Worm (Caenorhabditis elegans): Measurements from ENCODE around the gene npp-22.

- TF ChIP-seq bed-1 (GFP tag; IDR thresholded peaks at IDR 0.05) (0 out of 2 replicates have a peak, but pooled peaks have one; percentile 42), ztf-25 (GFP tag; IDR thresholded peaks at IDR 0.05) (peak; percentile 87), Y95B8A.8 (GFP tag; IDR thresholded peaks at IDR 0.05) (peak; percentile 85; the same call in 1 of the 2 replicates), unc-130 (GFP tag; optimal IDR thresholded peaks at IDR 0.05) (peak; percentile 77), egl-44 (GFP tag; IDR thresholded peaks at IDR 0.05) (peak; percentile 96), lin-26 (GFP tag; IDR thresholded peaks at IDR 0.05) (peak; percentile 97), pha-4 (tag; optimal IDR thresholded peaks at IDR 0.05) (no peak), Y79H2A.3 (GFP tag; conservative IDR thresholded peaks at IDR 0.05) (peak; percentile 47; the same call in 1 of the 2 replicates), zfh-2 (GFP tag; conservative IDR thresholded peaks at IDR 0.05) (no peak), ztf-18 (tag; optimal IDR thresholded peaks at IDR 0.05) (peak; percentile 81), F49E8.2 (tag; optimal IDR thresholded peaks at IDR 0.05; ENCODE audit: insufficient read depth) (peak; percentile 84)
Measured at ce11 chrV:11782809-11783440, 49.7 kb upstream of the npp-22 start, which contains the start of gene F55A11.11.

All from whole organism, young adult.